Worm (Caenorhabditis elegans) whole organism, L4 larva: Measurements from ENCODE around the gene F26F2.11.

Source experiments
- ceh-82 ChIP-seq: sonication (generic microtip); optimal IDR thresholded peaks from 2 replicates; lab custom pipeline; 2017; ENCODE audit warnings: missing biosample characterization, missing genetic modification characterization
- ces-1 ChIP-seq: fragments of 150-350 bp; sonication (generic microtip); optimal IDR thresholded peaks from 4 replicates; lab custom pipeline; 2014; ENCODE audit warnings: missing biosample characterization, missing genetic modification reagents, missing genetic modification characterization
- nhr-77 ChIP-seq: fragments of 150-350 bp; optimal IDR thresholded peaks from 2 replicates; lab custom pipeline; 2014; ENCODE audit warnings: missing biosample characterization, missing genetic modification characterization
- unc-130 ChIP-seq: sonication (generic microtip); optimal IDR thresholded peaks from 2 replicates; lab custom pipeline; 2016; ENCODE audit warnings: missing genetic modification reagents, missing genetic modification characterization, missing compliant biosample characterization

DNA sequence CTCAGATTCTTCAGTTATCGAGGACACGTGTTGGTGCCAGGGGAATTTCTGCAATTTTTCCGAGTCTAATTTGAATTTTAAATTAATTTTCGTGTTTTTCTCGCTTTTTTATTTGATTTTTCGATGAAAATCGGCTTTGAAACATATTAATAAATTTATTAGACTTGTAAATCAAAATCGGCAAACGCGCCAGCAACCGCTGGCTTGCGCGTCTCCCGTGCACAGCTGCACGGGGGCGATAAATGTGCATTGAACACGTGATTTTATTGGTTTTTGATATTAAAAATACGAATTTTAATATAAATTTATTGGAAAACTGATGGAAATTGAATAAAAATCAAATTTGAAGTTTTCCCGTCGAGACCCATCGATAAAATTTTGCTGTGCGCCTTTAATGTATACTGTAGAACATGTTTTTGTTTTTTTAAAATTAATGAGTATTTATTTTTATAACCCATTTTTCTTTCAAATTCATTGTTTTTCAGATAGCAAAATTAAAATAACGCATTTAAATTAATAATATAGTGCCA, 15.0 kb downstream of the F26F2.11 start, which contains the start of gene F26F2.7:
- TF ChIP-seq nhr-77 (tag; lab: Kevin White, UChicago) (peak; percentile 72), ces-1 (GFP tag; lab: Kevin White, UChicago) (no peak), ceh-82 (no peak), unc-130 (peak; percentile 66)
